Worm (Caenorhabditis elegans) whole organism, young adult: ENCODE measurements around the gene ant-1.3.

Experiments
- B0035.1 ChIP-seq: sonication (generic microtip); optimal IDR thresholded peaks from 2 replicates; lab custom pipeline; 2016; ENCODE audit warnings: missing genetic modification characterization, mild to moderate bottlenecking, missing compliant biosample characterization, missing genotype, missing genetic modification reagents
- B0336.3 ChIP-seq: fragments of 200-800 bp; sonication (Bioruptor generic); IDR thresholded peaks from 2 replicates; pipeline ENCODE4 v1.3.6; 2022; ENCODE audit warnings: missing genetic modification characterization, missing compliant biosample characterization
- C17E4.6 ChIP-seq: fragments of 200-800 bp; sonication (Bioruptor generic); IDR thresholded peaks from 2 replicates; pipeline ENCODE4 v1.3.6; 2022; ENCODE audit warnings: missing genetic modification reagents, missing genetic modification characterization, missing compliant biosample characterization
- D2030.7 ChIP-seq: fragments of 200-800 bp; sonication (Bioruptor generic); IDR thresholded peaks from 2 replicates; pipeline ENCODE4 v1.3.6; 2022; ENCODE audit warnings: missing genetic modification reagents, missing genetic modification characterization, missing compliant biosample characterization
- F10E7.11 ChIP-seq: sonication (generic microtip); optimal IDR thresholded peaks from 2 replicates; lab custom pipeline; 2017; ENCODE audit warnings: mild to moderate bottlenecking, missing genetic modification characterization, moderate library complexity, missing compliant biosample characterization
- F22D6.2 ChIP-seq: sonication (generic microtip); optimal IDR thresholded peaks from 2 replicates; lab custom pipeline; 2016; ENCODE audit warnings: mild to moderate bottlenecking, missing genetic modification characterization, missing compliant biosample characterization
- F39B2.1 ChIP-seq: fragments of 200-800 bp; sonication (Bioruptor generic); IDR thresholded peaks from 2 replicates; pipeline ENCODE4 v1.3.6; 2022; ENCODE audit warnings: missing genetic modification reagents, missing genetic modification characterization, missing compliant biosample characterization
- F57C9.4 ChIP-seq: sonication (generic microtip); optimal IDR thresholded peaks from 2 replicates; lab custom pipeline; 2017; ENCODE audit warnings: mild to moderate bottlenecking, missing genetic modification characterization, missing compliant biosample characterization
- K11D2.4 ChIP-seq: fragments of 200-800 bp; sonication (Bioruptor generic); IDR thresholded peaks from 2 replicates; pipeline ENCODE4 v1.3.6; 2022; ENCODE audit warnings: missing genetic modification reagents, missing genetic modification characterization, missing compliant biosample characterization
- T07F8.4 ChIP-seq: sonication (generic microtip); optimal IDR thresholded peaks from 2 replicates; lab custom pipeline; 2016; ENCODE audit warnings: mild to moderate bottlenecking, missing genetic modification characterization, moderate library complexity, missing compliant biosample characterization
- Y53G8AR.9 ChIP-seq: fragments of 200-800 bp; sonication (Bioruptor generic); conservative IDR thresholded peaks from 2 replicates; pipeline ENCODE4 v1.3.6; 2022; ENCODE audit warnings: missing genetic modification reagents, missing genetic modification characterization, missing compliant biosample characterization
- Y67H2A.10 ChIP-seq: fragments of 200-800 bp; sonication (Bioruptor generic); conservative IDR thresholded peaks from 2 replicates; pipeline ENCODE4 v1.3.6; 2022; ENCODE audit warnings: missing genetic modification reagents, missing genetic modification characterization, missing compliant biosample characterization
- Y79H2A.3 ChIP-seq: fragments of 200-800 bp; sonication (Bioruptor generic); conservative IDR thresholded peaks from 2 replicates; pipeline ENCODE4 v1.3.6; 2022; ENCODE audit warnings: missing genetic modification reagents, missing genetic modification characterization, missing compliant biosample characterization
- ama-1 ChIP-seq, 3 experiments: fragments of 150-350 bp in 1 of 3; sonication (generic microtip) in 2 of 3; optimal IDR thresholded peaks; 2 replicates each; lab custom pipeline; 2014 to 2018; ENCODE audit warnings: missing biosample characterization in 2 of 3, missing genetic modification characterization in 2 of 3, missing genetic modification reagents in 2 of 3
- aptf-2 ChIP-seq: fragments of 200-800 bp; sonication (Bioruptor generic); conservative IDR thresholded peaks from 2 replicates; pipeline ENCODE4 v1.3.6; 2022; ENCODE audit warnings: missing genetic modification reagents, missing genetic modification characterization, missing compliant biosample characterization
- aptf-3 ChIP-seq: fragments of 200-800 bp; sonication (Bioruptor generic); IDR thresholded peaks from 2 replicates; pipeline ENCODE4 v1.3.6; 2022; ENCODE audit warnings: missing genetic modification characterization, missing compliant biosample characterization
- atf-7 ChIP-seq: sonication (generic microtip); optimal IDR thresholded peaks from 2 replicates; lab custom pipeline; 2017; ENCODE audit warnings: mild to moderate bottlenecking, missing genetic modification characterization, missing compliant biosample characterization
- attf-3 ChIP-seq: fragments of 200-800 bp; sonication (Bioruptor generic); conservative IDR thresholded peaks from 2 replicates; pipeline ENCODE4 v1.3.6; 2022; ENCODE audit warnings: missing genetic modification reagents, missing genetic modification characterization, missing compliant biosample characterization
- attf-6 ChIP-seq: fragments of 200-800 bp; sonication (Bioruptor generic); IDR thresholded peaks from 2 replicates; pipeline ENCODE4 v1.3.6; 2022; ENCODE audit warnings: missing genetic modification reagents, missing genetic modification characterization, missing compliant biosample characterization
- bed-1 ChIP-seq: fragments of 200-800 bp; sonication (Bioruptor generic); IDR thresholded peaks from 2 replicates; pipeline ENCODE4 v1.3.6; 2022; ENCODE audit warnings: missing genetic modification reagents, missing genetic modification characterization, missing compliant biosample characterization
- ceh-58 ChIP-seq: fragments of 200-800 bp; sonication (Bioruptor generic); IDR thresholded peaks from 2 replicates; pipeline ENCODE4 v1.3.6; 2022; ENCODE audit warnings: missing genetic modification characterization, missing compliant biosample characterization
- ceh-79 ChIP-seq: sonication (generic microtip); optimal IDR thresholded peaks from 2 replicates; lab custom pipeline; 2017; ENCODE audit warnings: mild to moderate bottlenecking, missing genetic modification characterization, missing compliant biosample characterization
- efl-1 ChIP-seq: fragments of 150-350 bp; optimal IDR thresholded peaks from 2 replicates; lab custom pipeline; 2014; ENCODE audit warnings: missing biosample characterization, missing genetic modification reagents, missing genetic modification characterization
- egl-44 ChIP-seq: fragments of 200-800 bp; sonication (Bioruptor generic); IDR thresholded peaks from 2 replicates; pipeline ENCODE4 v1.3.6; 2022; ENCODE audit warnings: missing genetic modification reagents, missing genetic modification characterization, missing compliant biosample characterization
- hsf-1 ChIP-seq: fragments of 200-800 bp; sonication (Bioruptor generic); IDR thresholded peaks from 2 replicates; pipeline ENCODE4 v1.3.6; 2022; ENCODE audit warnings: missing genetic modification reagents, missing genetic modification characterization, missing compliant biosample characterization
- lag-1 ChIP-seq: fragments of 200-800 bp; sonication (Bioruptor generic); IDR thresholded peaks from 2 replicates; pipeline ENCODE4 v1.3.6; 2022; ENCODE audit warnings: missing genetic modification reagents, missing genetic modification characterization, missing compliant biosample characterization
- lin-35 ChIP-seq, 3 experiments: fragments of 150-350 bp in 2 of 3; sonication (generic microtip) in 1 of 3; optimal IDR thresholded peaks; 2 replicates each; lab custom pipeline; 2014 to 2018; ENCODE audit warnings: missing biosample characterization in 3 of 3, missing genetic modification characterization in 3 of 3, missing genetic modification reagents in 3 of 3
- lin-40 ChIP-seq: sonication (generic microtip); optimal IDR thresholded peaks from 2 replicates; lab custom pipeline; 2016; ENCODE audit warnings: missing genetic modification characterization, mild to moderate bottlenecking, missing compliant biosample characterization, missing genotype, missing genetic modification reagents
- lir-1 ChIP-seq: fragments of 200-800 bp; sonication (Bioruptor generic); conservative IDR thresholded peaks from 2 replicates; pipeline ENCODE4 v1.3.6; 2022; ENCODE audit warnings: missing genetic modification reagents, missing genetic modification characterization, missing compliant biosample characterization
- madf-3 ChIP-seq: fragments of 200-800 bp; sonication (Bioruptor generic); IDR thresholded peaks from 2 replicates; pipeline ENCODE4 v1.3.6; 2022; ENCODE audit warnings: missing genetic modification reagents, missing genetic modification characterization, missing compliant biosample characterization
- madf-6 ChIP-seq: fragments of 200-800 bp; sonication (Bioruptor generic); IDR thresholded peaks from 2 replicates; pipeline ENCODE4 v1.3.6; 2022; ENCODE audit warnings: missing genetic modification reagents, missing genetic modification characterization, missing compliant biosample characterization
- madf-8 ChIP-seq: fragments of 200-800 bp; sonication (Bioruptor generic); conservative IDR thresholded peaks from 2 replicates; pipeline ENCODE4 v1.3.6; 2022; ENCODE audit warnings: missing genetic modification reagents, missing genetic modification characterization, missing compliant biosample characterization
- mes-4 ChIP-seq: sonication (generic microtip); optimal IDR thresholded peaks from 2 replicates; lab custom pipeline; 2016; ENCODE audit warnings: missing genotype, missing genetic modification characterization, missing compliant biosample characterization
- nfyb-1 ChIP-seq: fragments of 200-800 bp; sonication (Bioruptor generic); IDR thresholded peaks from 2 replicates; pipeline ENCODE4 v1.3.6; 2022; ENCODE audit warnings: missing genetic modification reagents, missing genetic modification characterization, missing compliant biosample characterization
- nhr-179 ChIP-seq: sonication (generic microtip); optimal IDR thresholded peaks from 2 replicates; lab custom pipeline; 2016; ENCODE audit warnings: mild to moderate bottlenecking, missing genetic modification characterization, missing compliant biosample characterization
- rcor-1 ChIP-seq: fragments of 200-800 bp; sonication (Bioruptor generic); IDR thresholded peaks from 2 replicates; pipeline ENCODE4 v1.3.6; 2022; ENCODE audit warnings: missing genetic modification reagents, missing genetic modification characterization, missing compliant biosample characterization
- rpc-1 ChIP-seq, 2 experiments: fragments of 150-350 bp in 1 of 2; sonication (generic microtip) in 1 of 2; optimal IDR thresholded peaks; 2 replicates each; lab custom pipeline; 2014 to 2018; ENCODE audit warnings: missing biosample characterization in 1 of 2, missing genetic modification characterization in 1 of 2, missing genetic modification reagents in 1 of 2, missing genotype in 1 of 2
- sea-2 ChIP-seq: fragments of 200-800 bp; sonication (Bioruptor generic); IDR thresholded peaks from 2 replicates; pipeline ENCODE4 v1.3.6; 2022; ENCODE audit warnings: missing genetic modification characterization, missing compliant biosample characterization
- somi-1 ChIP-seq: fragments of 200-800 bp; sonication (Bioruptor generic); optimal IDR thresholded peaks from 2 replicates; lab custom pipeline; 2018; ENCODE audit warnings: mild to moderate bottlenecking, missing genetic modification characterization, missing compliant biosample characterization
- sptf-2 ChIP-seq: fragments of 200-800 bp; sonication (Bioruptor generic); optimal IDR thresholded peaks from 2 replicates; lab custom pipeline; 2018; ENCODE audit warnings: mild to moderate bottlenecking, missing genetic modification characterization, missing compliant biosample characterization
- tbp1 ChIP-seq: fragments of 200-800 bp; sonication (Bioruptor generic); optimal IDR thresholded peaks from 2 replicates; lab custom pipeline; 2018; ENCODE audit warnings: mild to moderate bottlenecking, missing genetic modification characterization, missing compliant biosample characterization
- tbx-9 ChIP-seq: sonication (generic microtip); optimal IDR thresholded peaks from 2 replicates; lab custom pipeline; 2016; ENCODE audit warnings: borderline replicate concordance, missing genetic modification characterization, inconsistent platforms, missing compliant biosample characterization
- tlf-1 ChIP-seq: fragments of 200-800 bp; sonication (Bioruptor generic); optimal IDR thresholded peaks from 2 replicates; lab custom pipeline; 2018; ENCODE audit warnings: mild to moderate bottlenecking, missing genetic modification characterization, missing compliant biosample characterization
- unc-130 ChIP-seq: sonication (generic microtip); optimal IDR thresholded peaks from 2 replicates; lab custom pipeline; 2016; ENCODE audit warnings: missing genetic modification reagents, missing genetic modification characterization, missing compliant biosample characterization
- unc-62 ChIP-seq: fragments of 150-350 bp; optimal IDR thresholded peaks from 2 replicates; lab custom pipeline; 2014; ENCODE audit warnings: missing biosample characterization, missing genetic modification reagents, missing genetic modification characterization
- xnd-1 ChIP-seq: sonication (generic microtip); optimal IDR thresholded peaks from 2 replicates; lab custom pipeline; 2016; ENCODE audit warnings: missing genotype, missing genetic modification reagents, missing genetic modification characterization, missing compliant biosample characterization
- ztf-26 ChIP-seq: sonication (generic microtip); optimal IDR thresholded peaks from 2 replicates; lab custom pipeline; 2017; ENCODE audit warnings: missing genetic modification characterization, missing compliant biosample characterization
- ztf-28 ChIP-seq: fragments of 200-800 bp; sonication (Bioruptor generic); IDR thresholded peaks from 2 replicates; pipeline ENCODE4 v1.3.6; 2022; ENCODE audit warnings: missing genetic modification reagents, missing genetic modification characterization, missing compliant biosample characterization
- ztf-6 ChIP-seq: fragments of 200-800 bp; sonication (Bioruptor generic); IDR thresholded peaks from 2 replicates; pipeline ENCODE4 v1.3.6; 2022; ENCODE audit warnings: missing genetic modification reagents, missing genetic modification characterization, missing compliant biosample characterization

The ant-1.3 gene

ce11 chrIV:9739001-9739400, 29.9 kb upstream of the ant-1.3 start (continued):
- TF ChIP-seq madf-3 (peak; percentile 5; the same call in 1 of the 2 replicates), tbp1 (peak; percentile 33), F39B2.1 (GFP tag; lab: Robert Waterston, UW) (0 out of 2 replicates have a peak, but pooled peaks have one; percentile 34), lag-1 (no peak), unc-130 (GFP tag; lab: Kevin White, UChicago) (peak; percentile 40), aptf-2 (GFP tag; lab: Robert Waterston, UW) (no peak), nfyb-1 (peak; percentile 67; the same call in 1 of the 2 replicates), xnd-1 (peak; percentile 43), lin-35 (GFP tag; optimal IDR thresholded peaks at IDR 0.05; lab: Kevin White, UChicago) (no peak), B0336.3 (peak; percentile 93), F22D6.2 (tag; lab: Kevin White, UChicago) (no peak), madf-6 (GFP tag; lab: Robert Waterston, UW) (peak; percentile 71), sptf-2 (GFP tag; lab: Kevin White, UChicago) (no peak), tlf-1 (GFP tag; lab: Kevin White, UChicago) (peak; percentile 59), egl-44 (no peak), T07F8.4 (tag; lab: Kevin White, UChicago) (no peak), madf-8 (no peak), lin-40 (tag; lab: Kevin White, UChicago) (no peak), rpc-1 (optimal IDR thresholded peaks at IDR 0.05; lab: Kevin White, UChicago) (no peak), rpc-1 (tag; optimal IDR thresholded peaks at IDR 0.05; lab: Kevin White, UChicago) (no peak), Y79H2A.3 (GFP tag; lab: Robert Waterston, UW) (0 out of 2 replicates have a peak, but pooled peaks have one; percentile 49), ceh-79 (no peak), ztf-28 (GFP tag; lab: Robert Waterston, UW) (no peak), ceh-58 (no peak), atf-7 (tag; lab: Kevin White, UChicago) (no peak), Y53G8AR.9 (GFP tag; lab: Robert Waterston, UW) (0 out of 2 replicates have a peak, but pooled peaks have one; percentile 65), Y67H2A.10 (GFP tag; lab: Robert Waterston, UW) (no peak), sea-2 (GFP tag; lab: Robert Waterston, UW) (no peak), nhr-179 (tag; lab: Kevin White, UChicago) (no peak), aptf-3 (no peak), efl-1 (GFP tag; lab: Kevin White, UChicago) (peak; percentile 33), tbx-9 (tag; lab: Kevin White, UChicago) (peak; percentile 48), C17E4.6 (GFP tag; lab: Robert Waterston, UW) (peak; percentile 70; the same call in 1 of the 2 replicates), bed-1 (GFP tag; lab: Robert Waterston, UW) (no peak), ztf-26 (tag; lab: Kevin White, UChicago) (no peak), B0035.1 (tag; lab: Kevin White, UChicago) (peak; percentile 11), rcor-1 (peak; percentile 51), unc-62 (no peak), ztf-6 (GFP tag; lab: Robert Waterston, UW) (no peak), F10E7.11 (tag; lab: Kevin White, UChicago) (no peak), attf-6 (GFP tag; lab: Robert Waterston, UW) (peak; percentile 58), K11D2.4 (GFP tag; lab: Robert Waterston, UW) (no peak), hsf-1 (peak; percentile 66; the same call in 1 of the 2 replicates), ama-1 (optimal IDR thresholded peaks at IDR 0.05; lab: Kevin White, UChicago) (no peak), ama-1 (GFP tag; optimal IDR thresholded peaks at IDR 0.05; lab: Kevin White, UChicago) (peak in 1 of 2 experiments; percentile 22), attf-3 (GFP tag; lab: Robert Waterston, UW) (no peak), somi-1 (GFP tag; lab: Kevin White, UChicago) (no peak), mes-4 (no peak), lir-1 (GFP tag; lab: Robert Waterston, UW) (no peak), D2030.7 (GFP tag; lab: Robert Waterston, UW) (peak; percentile 45), F57C9.4 (tag; lab: Kevin White, UChicago) (no peak)
